Worm (Caenorhabditis elegans): ENCODE results near the gene col-149.
A peak's percentile ranks its signal among the peaks of the same experiment; 100 is the strongest.

col-149 gene

DNA sequence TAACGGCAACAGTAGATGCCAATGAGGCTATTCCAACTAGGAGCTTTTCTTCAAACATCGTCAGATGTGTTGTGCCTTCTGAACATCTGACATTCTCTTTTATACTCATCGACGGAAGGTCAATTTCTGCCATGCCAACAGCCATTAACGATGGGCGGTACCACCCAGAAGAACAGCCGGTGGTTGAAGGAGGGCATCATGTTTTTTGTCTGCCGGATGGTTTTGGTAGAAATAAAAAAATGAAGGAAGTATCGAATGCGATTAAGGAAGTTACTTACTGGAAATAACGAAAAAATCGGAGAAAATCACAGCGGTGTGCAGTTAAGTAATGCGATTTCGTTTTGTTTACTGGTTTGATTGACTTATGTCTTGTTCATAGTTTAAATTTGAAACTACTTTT is 1.9 kb upstream of the col-149 start, which contains the start of gene col-150:
Gene col-150, minus strand, starts transcription at position 101 of the 400 bp plus-strand sequence.
- TF ChIP-seq lir-3 (tag; optimal IDR thresholded peaks at IDR 0.05) (no peak), aha-1 (tag) (no peak), F49E8.2 (tag; optimal IDR thresholded peaks at IDR 0.05; ENCODE audit: borderline replicate concordance) (no peak)

DNA sequence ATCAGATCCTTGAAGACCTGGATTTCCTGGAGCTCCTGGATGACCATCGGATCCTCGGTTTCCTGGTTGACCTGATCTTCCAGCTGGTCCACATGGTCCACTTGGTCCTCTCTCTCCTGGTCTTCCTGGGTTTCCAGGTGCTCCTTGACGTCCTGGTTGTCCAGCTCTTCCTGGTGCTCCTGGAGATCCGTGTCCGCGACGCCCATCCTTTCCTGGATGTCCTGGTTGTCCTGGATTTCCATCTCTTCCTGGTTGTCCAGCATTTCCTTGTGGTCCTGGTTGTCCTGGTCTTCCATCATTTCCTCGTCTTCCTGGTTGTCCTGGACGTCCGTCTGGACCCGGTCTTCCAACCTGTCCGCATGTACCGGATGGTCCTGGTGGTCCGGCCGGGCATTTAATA is 821 bp downstream of the col-149 start:
- TF ChIP-seq nhr-48 (tag; optimal IDR thresholded peaks at IDR 0.05) (no peak), nhr-77 (tag; optimal IDR thresholded peaks at IDR 0.05) (no peak), nhr-28 (tag; optimal IDR thresholded peaks at IDR 0.05) (no peak), lin-1 (GFP tag; IDR thresholded peaks at IDR 0.05) (no peak), jun-1 (tag; optimal IDR thresholded peaks at IDR 0.05) (no peak), duxl-1 (tag; optimal IDR thresholded peaks at IDR 0.05; ENCODE audit: poor library complexity) (no peak), set-16 (GFP tag; IDR thresholded peaks at IDR 0.05) (peak; percentile 76; the same call in 1 of the 2 replicates), fkh-10 (GFP tag; optimal IDR thresholded peaks at IDR 0.05) (no peak), aha-1 (tag) (peak; percentile 14), arid-1 (GFP tag; conservative IDR thresholded peaks at IDR 0.05) (no peak)

DNA sequence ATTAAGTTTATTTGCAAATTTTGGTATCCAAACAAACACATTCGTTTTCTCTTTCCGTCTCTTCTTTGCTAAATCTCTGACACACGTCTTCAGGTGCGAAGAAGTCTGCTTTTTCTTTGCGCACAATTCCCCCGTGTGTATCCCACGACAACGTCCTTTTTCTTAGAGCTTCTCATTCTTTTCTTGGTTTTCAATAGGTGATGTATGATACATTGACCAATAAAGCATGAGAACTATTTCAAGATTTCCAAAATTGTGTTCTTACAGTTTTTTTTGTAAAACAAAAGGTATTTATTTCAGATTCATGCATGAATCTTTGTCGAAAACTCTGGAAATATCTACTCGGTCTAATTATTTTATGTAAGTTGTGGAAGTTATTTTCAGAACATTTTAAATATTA is 2.9 kb downstream of the col-149 start, which contains the start of gene B0024.15:
Gene B0024.15, plus strand, starts transcription at position 301 of the 400 bp plus-strand sequence.
- TF ChIP-seq gei-8 (GFP tag; optimal IDR thresholded peaks at IDR 0.05) (no peak), aha-1 (tag) (peak; percentile 47), snpc-1.2 (GFP tag; IDR thresholded peaks at IDR 0.05) (no peak), ama-1 (optimal IDR thresholded peaks at IDR 0.05) (no peak), nhr-6 (tag; optimal IDR thresholded peaks at IDR 0.05) (no peak), unc-130 (GFP tag; optimal IDR thresholded peaks at IDR 0.05) (no peak), aly-2 (tag; optimal IDR thresholded peaks at IDR 0.05) (no peak), zfp-2 (tag; optimal IDR thresholded peaks at IDR 0.05) (no peak)

- TF ChIP-seq nhr-11 (tag; optimal IDR thresholded peaks at IDR 0.05) (no peak), sdz-12 (GFP tag; optimal IDR thresholded peaks at IDR 0.05) (no peak), duxl-1 (tag; optimal IDR thresholded peaks at IDR 0.05; ENCODE audit: poor library complexity) (no peak), ceh-44 (GFP tag; IDR thresholded peaks at IDR 0.05) (no peak), nhr-77 (tag; optimal IDR thresholded peaks at IDR 0.05) (no peak), mxl-2 (GFP tag; conservative IDR thresholded peaks at IDR 0.05) (no peak), pqm-1 (tag; optimal IDR thresholded peaks at IDR 0.05) (no peak), dmd-9 (GFP tag; IDR thresholded peaks at IDR 0.05) (no peak)
Measured at ce11 chrV:10287260-10287659, 5.4 kb downstream of the col-149 start, which contains the start of gene B0024.3. Gene B0024.3, plus strand, starts transcription at chrV:10287560.

- no peak for TF ChIP-seq R02D3.7 (tag; optimal IDR thresholded peaks at IDR 0.05)
- no peak for TF ChIP-seq ceh-32 (tag; optimal IDR thresholded peaks at IDR 0.05; ENCODE audit: poor library complexity)
- TF ChIP-seq zfp-2 (tag; optimal IDR thresholded peaks at IDR 0.05), result no peak
- TF ChIP-seq daf-19 (GFP tag; conservative IDR thresholded peaks at IDR 0.05), result no peak
- TF ChIP-seq Y48G9A.11 (GFP tag; IDR thresholded peaks at IDR 0.05), result no peak
- TF ChIP-seq Y5F2A.4 (GFP tag; optimal IDR thresholded peaks at IDR 0.05), result no peak
- TF ChIP-seq lim-7 (GFP tag; IDR thresholded peaks at IDR 0.05), result no peak
- TF ChIP-seq rbr-2 (tag; optimal IDR thresholded peaks at IDR 0.05), result no peak
- no peak for TF ChIP-seq snpc-4 (tag; optimal IDR thresholded peaks at IDR 0.05)
- TF ChIP-seq T26A8.4 (GFP tag; IDR thresholded peaks at IDR 0.05), result no peak
- no peak for TF ChIP-seq unc-62 (GFP tag; optimal IDR thresholded peaks at IDR 0.05 in 1 of 2)
- TF ChIP-seq unc-62 (tag; optimal IDR thresholded peaks at IDR 0.05), result no peak
- TF ChIP-seq vab-7 (GFP tag; IDR thresholded peaks at IDR 0.05), result no peak
- no peak for TF ChIP-seq F37D6.2 (tag; optimal IDR thresholded peaks at IDR 0.05)
- no peak for TF ChIP-seq nhr-77 (tag; optimal IDR thresholded peaks at IDR 0.05)
- TF ChIP-seq zip-2 (tag; optimal IDR thresholded peaks at IDR 0.05), result no peak
- TF ChIP-seq ceh-20 (GFP tag; IDR thresholded peaks at IDR 0.05), result no peak
- TF ChIP-seq spr-1 (tag; optimal IDR thresholded peaks at IDR 0.05), result no peak
- TF ChIP-seq fkh-10 (GFP tag; optimal IDR thresholded peaks at IDR 0.05), result no peak
Measured at ce11 chrV:10285853-10286252, 6.8 kb downstream of the col-149 start.
